Fruit fly (Drosophila melanogaster) whole organism, embryonic: ENCODE data around the gene Tom40.

Source experiments
- Atf6 ChIP-seq: fragments of 200-800 bp; sonication (Bioruptor generic); IDR thresholded peaks from 2 replicates; pipeline ENCODE4 v1.3.6; 2022; ENCODE audit warnings: missing biosample characterization, missing genetic modification characterization
- C15 ChIP-seq: fragments of 200-800 bp; sonication (Bioruptor generic); IDR thresholded peaks from 3 replicates; pipeline ENCODE4 v1.3.6; 2022; ENCODE audit warnings: missing biosample characterization, missing genetic modification characterization
- CG10543 ChIP-seq: fragments of 200-800 bp; sonication (Bioruptor generic); optimal IDR thresholded peaks from 3 replicates; lab custom pipeline; 2017; ENCODE audit warnings: missing biosample characterization, mild to moderate bottlenecking, missing genetic modification characterization, moderate library complexity
- CG10979 ChIP-seq: fragments of 200-800 bp; sonication (Bioruptor generic); optimal IDR thresholded peaks from 2 replicates; lab custom pipeline; 2018; ENCODE audit warnings: missing biosample characterization, mild to moderate bottlenecking, missing genetic modification characterization, moderate library complexity
- CG12219 ChIP-seq: fragments of 200-800 bp; sonication (Bioruptor generic); optimal IDR thresholded peaks from 3 replicates; lab custom pipeline; 2018; ENCODE audit warnings: missing biosample characterization, mild to moderate bottlenecking, missing genetic modification characterization
- CG12299 ChIP-seq: fragments of 200-800 bp; sonication (Bioruptor generic); optimal IDR thresholded peaks from 2 replicates; lab custom pipeline; 2018; ENCODE audit warnings: missing biosample characterization, mild to moderate bottlenecking, missing genetic modification characterization
- CG12391 ChIP-seq: fragments of 200-800 bp; sonication (Bioruptor generic); optimal IDR thresholded peaks from 3 replicates; lab custom pipeline; 2018; ENCODE audit warnings: missing biosample characterization, mild to moderate bottlenecking, missing genetic modification characterization, moderate library complexity
- CG13894 ChIP-seq: fragments of 200-800 bp; sonication (Bioruptor generic); optimal IDR thresholded peaks from 3 replicates; lab custom pipeline; 2018; ENCODE audit warnings: missing biosample characterization, mild to moderate bottlenecking, missing genetic modification characterization, moderate library complexity
- CG14965 ChIP-seq: fragments of 200-800 bp; sonication (Bioruptor generic); optimal IDR thresholded peaks from 2 replicates; lab custom pipeline; 2016; ENCODE audit warnings: missing biosample characterization, missing genetic modification characterization, borderline replicate concordance
- CG15269 ChIP-seq: fragments of 200-800 bp; sonication (Bioruptor generic); optimal IDR thresholded peaks from 2 replicates; lab custom pipeline; 2018; ENCODE audit warnings: missing biosample characterization, mild to moderate bottlenecking, missing genetic modification characterization, moderate library complexity
- CG1529 ChIP-seq: fragments of 200-800 bp; sonication (Bioruptor generic); optimal IDR thresholded peaks from 3 replicates; lab custom pipeline; 2018; ENCODE audit warnings: missing biosample characterization, missing genetic modification characterization
- CG15479 ChIP-seq: fragments of 200-800 bp; sonication (Bioruptor generic); optimal IDR thresholded peaks from 3 replicates; lab custom pipeline; 2019; ENCODE audit warnings: missing biosample characterization, mild to moderate bottlenecking, missing genetic modification characterization, moderate library complexity
- CG32767 ChIP-seq: fragments of 200-800 bp; sonication (Bioruptor generic); IDR thresholded peaks from 2 replicates; pipeline ENCODE4 v1.3.6; 2022; ENCODE audit warnings: missing biosample characterization, missing genetic modification characterization
- CG34422 ChIP-seq: fragments of 200-800 bp; sonication (Bioruptor generic); IDR thresholded peaks from 3 replicates; pipeline ENCODE4 v1.3.6; 2022; ENCODE audit warnings: missing biosample characterization, missing genetic modification characterization
- CG3726 ChIP-seq: fragments of 200-800 bp; sonication (Bioruptor generic); IDR thresholded peaks from 3 replicates; pipeline ENCODE4, ENCODE4 v1.3.6; 2022; ENCODE audit warnings: missing biosample characterization, missing genetic modification characterization
- CG43689 ChIP-seq: fragments of 200-800 bp; sonication (Bioruptor generic); IDR thresholded peaks from 2 replicates; pipeline ENCODE4 v1.3.6; 2022; ENCODE audit warnings: missing biosample characterization, missing genetic modification characterization
- CG7928 ChIP-seq: fragments of 200-800 bp; sonication (Bioruptor generic); optimal IDR thresholded peaks from 2 replicates; lab custom pipeline; 2017; ENCODE audit warnings: missing biosample characterization, mild to moderate bottlenecking, missing genetic modification characterization
- CG8359 ChIP-seq: fragments of 200-800 bp; sonication (Bioruptor generic); optimal IDR thresholded peaks from 2 replicates; lab custom pipeline; 2017; ENCODE audit warnings: missing biosample characterization, mild to moderate bottlenecking, missing genetic modification characterization, borderline replicate concordance
- CG9437 ChIP-seq: fragments of 200-800 bp; sonication (Bioruptor generic); optimal IDR thresholded peaks from 2 replicates; lab custom pipeline; 2018; ENCODE audit warnings: missing biosample characterization, mild to moderate bottlenecking, missing genetic modification characterization
- CkIIα-i1 ChIP-seq: fragments of 200-800 bp; sonication (Bioruptor generic); IDR thresholded peaks from 2 replicates; pipeline ENCODE4 v1.3.6; 2022; ENCODE audit warnings: missing biosample characterization, missing genetic modification characterization
- Dip2 ChIP-seq: fragments of 200-800 bp; sonication (Bioruptor generic); IDR thresholded peaks from 2 replicates; pipeline ENCODE4 v1.3.6; 2022; ENCODE audit warnings: missing biosample characterization, missing genetic modification characterization
- HLH3B ChIP-seq: fragments of 200-800 bp; sonication (Bioruptor generic); IDR thresholded peaks from 2 replicates; pipeline ENCODE4 v1.3.6; 2022; ENCODE audit warnings: missing biosample characterization, missing genetic modification characterization
- NC2α ChIP-seq: fragments of 200-800 bp; sonication (Bioruptor generic); optimal IDR thresholded peaks from 2 replicates; lab custom pipeline; 2016; ENCODE audit warnings: missing biosample characterization, missing genetic modification characterization
- Nf-YB ChIP-seq: fragments of 200-800 bp; sonication (Bioruptor generic); optimal IDR thresholded peaks from 3 replicates; lab custom pipeline; 2019; ENCODE audit warnings: missing biosample characterization, mild to moderate bottlenecking, missing genetic modification characterization, moderate library complexity
- NfI ChIP-seq: fragments of 200-800 bp; sonication (Bioruptor generic); optimal IDR thresholded peaks from 3 replicates; lab custom pipeline; 2018; ENCODE audit warnings: missing biosample characterization, mild to moderate bottlenecking, missing genetic modification characterization, moderate library complexity
- PHDP ChIP-seq: fragments of 200-800 bp; sonication (Bioruptor generic); optimal IDR thresholded peaks from 3 replicates; lab custom pipeline; 2018; ENCODE audit warnings: missing biosample characterization, mild to moderate bottlenecking, missing genetic modification characterization, moderate library complexity
- Rfx ChIP-seq: fragments of 200-800 bp; sonication (Bioruptor generic); IDR thresholded peaks from 2 replicates; pipeline ENCODE4 v1.3.6; 2022; ENCODE audit warnings: missing biosample characterization, missing genetic modification characterization
- Xbp1 ChIP-seq: fragments of 200-800 bp; sonication (Bioruptor generic); optimal IDR thresholded peaks from 3 replicates; lab custom pipeline; 2016; ENCODE audit warnings: missing biosample characterization, mild to moderate bottlenecking, missing genetic modification characterization
- ab ChIP-seq: fragments of 200-800 bp; sonication (Bioruptor generic); optimal IDR thresholded peaks from 2 replicates; lab custom pipeline; 2016; ENCODE audit warnings: missing biosample characterization, missing genetic modification characterization
- btn ChIP-seq: fragments of 200-800 bp; sonication (Bioruptor generic); optimal IDR thresholded peaks from 2 replicates; lab custom pipeline; 2016; ENCODE audit warnings: missing biosample characterization, missing genetic modification characterization
- chif ChIP-seq, 2 experiments: fragments of 200-800 bp; sonication (Bioruptor generic); optimal IDR thresholded peaks; 3 replicates each; lab custom pipeline; 2016; ENCODE audit warnings: missing biosample characterization in 2 of 2, missing genetic modification characterization in 2 of 2
- dan ChIP-seq: fragments of 200-800 bp; sonication (Bioruptor generic); IDR thresholded peaks from 2 replicates; pipeline ENCODE4 v1.3.6; 2022; ENCODE audit warnings: missing biosample characterization, missing genetic modification characterization
- eyg ChIP-seq: fragments of 200-800 bp; sonication (Bioruptor generic); optimal IDR thresholded peaks from 3 replicates; lab custom pipeline; 2016; ENCODE audit warnings: missing biosample characterization, missing genetic modification characterization
- gce ChIP-seq: fragments of 200-800 bp; sonication (Bioruptor generic); IDR thresholded peaks from 3 replicates; pipeline ENCODE4 v1.3.6; 2022; ENCODE audit warnings: missing biosample characterization, missing genetic modification characterization
- lbe ChIP-seq: fragments of 200-800 bp; sonication (Bioruptor generic); optimal IDR thresholded peaks from 2 replicates; lab custom pipeline; 2016; ENCODE audit warnings: missing biosample characterization, mild to moderate bottlenecking, missing genetic modification characterization
- lola ChIP-seq, 3 experiments: fragments of >200 bp in 2 of 3; fragments of 200-800 bp in 1 of 3; sonication (Bioruptor generic) in 1 of 3; optimal IDR thresholded peaks; 2 replicates each; lab custom pipeline; 2017 to 2019; ENCODE audit warnings: missing biosample characterization in 3 of 3, missing genetic modification characterization in 3 of 3, mild to moderate bottlenecking in 1 of 3, moderate library complexity in 1 of 3
- maf-S ChIP-seq: fragments of 200-800 bp; sonication (Bioruptor generic); optimal IDR thresholded peaks from 2 replicates; lab custom pipeline; 2016; ENCODE audit warnings: missing biosample characterization, missing genetic modification characterization
- mam ChIP-seq: fragments of 200-800 bp; sonication (Bioruptor generic); optimal IDR thresholded peaks from 3 replicates; lab custom pipeline; 2016; ENCODE audit warnings: missing biosample characterization, missing genetic modification characterization
- nmo ChIP-seq: fragments of 200-800 bp; sonication (Bioruptor generic); optimal IDR thresholded peaks from 2 replicates; lab custom pipeline; 2018; ENCODE audit warnings: missing biosample characterization, mild to moderate bottlenecking, missing genetic modification characterization, moderate library complexity
- org-1 ChIP-seq: fragments of 200-800 bp; sonication (Bioruptor generic); optimal IDR thresholded peaks from 2 replicates; lab custom pipeline; 2017; ENCODE audit warnings: missing biosample characterization, missing genetic modification characterization
- ro ChIP-seq: fragments of 200-800 bp; sonication (Bioruptor generic); IDR thresholded peaks from 2 replicates; pipeline ENCODE4 v1.3.6; 2022; ENCODE audit warnings: missing biosample characterization, missing genetic modification characterization
- row ChIP-seq: fragments of 200-800 bp; sonication (Bioruptor generic); IDR thresholded peaks from 3 replicates; pipeline ENCODE4 v1.3.6; 2022; ENCODE audit warnings: missing biosample characterization, missing genetic modification characterization
- so ChIP-seq: fragments of 200-800 bp; sonication (Bioruptor generic); IDR thresholded peaks from 3 replicates; pipeline ENCODE4 v1.3.6; 2022; ENCODE audit warnings: missing biosample characterization, missing genetic modification characterization
- tap ChIP-seq: fragments of 200-800 bp; optimal IDR thresholded peaks from 3 replicates; lab custom pipeline; 2019; ENCODE audit warnings: missing biosample characterization, mild to moderate bottlenecking, missing genetic modification characterization, moderate library complexity
- tio ChIP-seq: fragments of 200-800 bp; sonication (Bioruptor generic); optimal IDR thresholded peaks from 2 replicates; lab custom pipeline; 2017; ENCODE audit warnings: missing biosample characterization, missing genetic modification characterization, inconsistent platforms
- trem ChIP-seq: fragments of 200-800 bp; optimal IDR thresholded peaks from 3 replicates; lab custom pipeline; 2019; ENCODE audit warnings: missing biosample characterization, mild to moderate bottlenecking, missing genetic modification characterization, moderate library complexity
- tup ChIP-seq: fragments of 200-800 bp; sonication (Bioruptor generic); optimal IDR thresholded peaks from 2 replicates; lab custom pipeline; 2016; ENCODE audit warnings: missing biosample characterization, mild to moderate bottlenecking, missing genetic modification characterization, moderate library complexity
- unc-4 ChIP-seq: fragments of 200-800 bp; sonication (Bioruptor generic); IDR thresholded peaks from 2 replicates; pipeline ENCODE4 v1.3.6; 2022; ENCODE audit warnings: missing biosample characterization, missing genetic modification characterization; ENCODE audit not compliant: partially characterized antibody
- zfh2 ChIP-seq: fragments of 200-800 bp; sonication (Bioruptor generic); optimal IDR thresholded peaks from 2 replicates; lab custom pipeline; 2016; ENCODE audit warnings: missing biosample characterization, missing genetic modification characterization

Tom40 gene

dm6 chrX:7701282-7702078, 35.2 kb upstream of the Tom40 start (continued):
- TF ChIP-seq zfh2 (GFP tag; lab: Kevin White, UChicago) (peak; percentile 47), CG12391 (tag; lab: Kevin White, UChicago) (peak; percentile 77), CG10543 (peak; percentile 92), so (0 out of 3 replicates have a peak, but pooled peaks have one; percentile 49), maf-S (GFP tag; lab: Kevin White, UChicago) (peak; percentile 60), HLH3B (GFP tag; lab: Robert Waterston, UW) (peak; percentile 63), CG9437 (GFP tag; lab: Kevin White, UChicago) (peak; percentile 63), nmo (peak; percentile 35), unc-4 (GFP tag; lab: Robert Waterston, UW) (no peak), lola (GFP tag; optimal IDR thresholded peaks at IDR 0.05; lab: Kevin White, UChicago) (peak in 1 of 3 experiments; percentile 20), dan (GFP tag; lab: Robert Waterston, UW) (no peak), CkIIα-i1 (GFP tag; lab: Robert Waterston, UW) (no peak), lbe (GFP tag; lab: Kevin White, UChicago) (no peak), CG10979 (peak; percentile 70), ab (GFP tag; lab: Kevin White, UChicago) (no peak), CG12219 (GFP tag; lab: Kevin White, UChicago) (peak; percentile 58), NfI (GFP tag; lab: Kevin White, UChicago) (peak; percentile 75), PHDP (tag; lab: Kevin White, UChicago) (peak; percentile 89), C15 (GFP tag; lab: Robert Waterston, UW) (0 out of 3 replicates have a peak, but pooled peaks have one; percentile 12), CG14965 (GFP tag; lab: Kevin White, UChicago) (no peak), eyg (GFP tag; lab: Kevin White, UChicago) (peak; percentile 45), CG13894 (peak; percentile 86), Atf6 (GFP tag; lab: Robert Waterston, UW) (peak; percentile 78), CG15479 (GFP tag; lab: Kevin White, UChicago) (no peak), CG32767 (GFP tag; lab: Robert Waterston, UW) (peak; percentile 72), tio (GFP tag; lab: Kevin White, UChicago) (peak; percentile 63), Dip2 (GFP tag; lab: Robert Waterston, UW) (no peak), mam (peak; percentile 47), CG43689 (GFP tag; lab: Robert Waterston, UW) (no peak), chif (GFP tag; optimal IDR thresholded peaks at IDR 0.05; lab: Kevin White, UChicago) (peak; percentile 47 to 48), tup (GFP tag; lab: Kevin White, UChicago) (peak; percentile 39), CG7928 (peak; percentile 16), NC2α (no peak), Nf-YB (GFP tag; lab: Kevin White, UChicago) (peak; percentile 60), ro (GFP tag; lab: Robert Waterston, UW) (no peak), Rfx (peak; percentile 83), gce (GFP tag; lab: Robert Waterston, UW) (no peak), tap (peak; percentile 67), CG1529 (GFP tag; lab: Kevin White, UChicago) (peak; percentile 49), CG8359 (no peak), org-1 (GFP tag; lab: Kevin White, UChicago) (peak; percentile 60), row (peak; percentile 87), CG34422 (peak; percentile 66; the same call in 1 of the 3 replicates), CG12299 (tag; lab: Kevin White, UChicago) (peak; percentile 68), trem (peak; percentile 11), Xbp1 (GFP tag; lab: Kevin White, UChicago) (peak; percentile 70), CG15269 (tag; lab: Kevin White, UChicago) (peak; percentile 88), btn (GFP tag; lab: Kevin White, UChicago) (no peak), CG3726 (GFP tag; lab: Robert Waterston, UW) (no peak)
